Fruit fly (Drosophila melanogaster) whole organism, embryonic: Measurements from ENCODE around the gene usp.

ENCODE experiments used
- Atf3 ChIP-seq: fragments of 200-800 bp; sonication (Bioruptor generic); optimal IDR thresholded peaks from 3 replicates; lab custom pipeline; 2016; ENCODE audit warnings: missing biosample characterization, missing genetic modification characterization
- BEAF-32 ChIP-seq: fragments of 200-800 bp; sonication (Bioruptor generic); optimal IDR thresholded peaks from 3 replicates; lab custom pipeline; 2017; ENCODE audit warnings: missing biosample characterization, missing genetic modification characterization, mild to moderate bottlenecking, moderate library complexity, missing genetic modification reagents
- CG1024 ChIP-seq: fragments of 200-800 bp; sonication (Bioruptor generic); IDR thresholded peaks from 2 replicates; pipeline ENCODE4 v1.3.6; 2022; ENCODE audit warnings: missing biosample characterization, missing genetic modification characterization
- CG10366 ChIP-seq: fragments of 200-800 bp; sonication (Bioruptor generic); IDR thresholded peaks from 2 replicates; pipeline ENCODE4 v1.3.6; 2022; ENCODE audit warnings: missing biosample characterization, missing genetic modification characterization
- CG10462 ChIP-seq: fragments of 200-800 bp; sonication (Bioruptor generic); optimal IDR thresholded peaks from 2 replicates; lab custom pipeline; 2016; ENCODE audit warnings: missing biosample characterization, missing genetic modification characterization
- CG10565 ChIP-seq: fragments of 200-800 bp; sonication (Bioruptor generic); optimal IDR thresholded peaks from 3 replicates; lab custom pipeline; 2016; ENCODE audit warnings: missing biosample characterization, mild to moderate bottlenecking, missing genetic modification characterization
- CG11695 ChIP-seq: fragments of 200-800 bp; sonication (Bioruptor generic); IDR thresholded peaks from 3 replicates; pipeline ENCODE4 v1.3.6; 2022; ENCODE audit warnings: missing biosample characterization, missing genetic modification characterization
- CG12071 ChIP-seq: fragments of 200-800 bp; sonication (Bioruptor generic); optimal IDR thresholded peaks from 3 replicates; lab custom pipeline; 2018; ENCODE audit warnings: missing biosample characterization, mild to moderate bottlenecking, missing genetic modification characterization
- CG12942 ChIP-seq: fragments of 200-800 bp; sonication (Bioruptor generic); optimal IDR thresholded peaks from 3 replicates; lab custom pipeline; 2016; ENCODE audit warnings: missing biosample characterization, missing genetic modification characterization
- CG13775 ChIP-seq: fragments of 200-800 bp; sonication (Bioruptor generic); optimal IDR thresholded peaks from 3 replicates; lab custom pipeline; 2017; ENCODE audit warnings: missing biosample characterization, mild to moderate bottlenecking, missing genetic modification characterization
- CG14710 ChIP-seq: fragments of 200-800 bp; sonication (Bioruptor generic); optimal IDR thresholded peaks from 3 replicates; lab custom pipeline; 2019; ENCODE audit warnings: missing biosample characterization, mild to moderate bottlenecking, missing genetic modification characterization, moderate library complexity
- CG15601 ChIP-seq: fragments of 200-800 bp; sonication (Bioruptor generic); optimal IDR thresholded peaks from 3 replicates; lab custom pipeline; 2019; ENCODE audit warnings: missing biosample characterization, mild to moderate bottlenecking, missing genetic modification characterization, moderate library complexity
- CG1603 ChIP-seq: fragments of 200-800 bp; sonication (Bioruptor generic); optimal IDR thresholded peaks from 2 replicates; lab custom pipeline; 2019; ENCODE audit warnings: missing biosample characterization, mild to moderate bottlenecking, missing genetic modification characterization, moderate library complexity
- CG17612 ChIP-seq: fragments of 200-800 bp; sonication (Bioruptor generic); IDR thresholded peaks from 2 replicates; pipeline ENCODE4 v1.3.6; 2022; ENCODE audit warnings: missing biosample characterization, missing genetic modification characterization
- CG1792 ChIP-seq: fragments of 200-800 bp; sonication (Bioruptor generic); optimal IDR thresholded peaks from 2 replicates; lab custom pipeline; 2016; ENCODE audit warnings: missing biosample characterization, missing genetic modification characterization
- CG1832 ChIP-seq: fragments of 200-800 bp; sonication (Bioruptor generic); optimal IDR thresholded peaks from 2 replicates; lab custom pipeline; 2017; ENCODE audit warnings: missing biosample characterization, mild to moderate bottlenecking, missing genetic modification characterization, inconsistent platforms
- CG2889 ChIP-seq: fragments of 200-800 bp; sonication (Bioruptor generic); IDR thresholded peaks from 3 replicates; pipeline ENCODE4 v1.3.6; 2022; ENCODE audit warnings: missing biosample characterization, missing genetic modification characterization
- CG32767 ChIP-seq: fragments of 200-800 bp; sonication (Bioruptor generic); IDR thresholded peaks from 2 replicates; pipeline ENCODE4 v1.3.6; 2022; ENCODE audit warnings: missing biosample characterization, missing genetic modification characterization
- CG3838 ChIP-seq: fragments of 200-800 bp; sonication (Bioruptor generic); optimal IDR thresholded peaks from 3 replicates; lab custom pipeline; 2016; ENCODE audit warnings: missing biosample characterization, missing genetic modification characterization
- CG5245 ChIP-seq: fragments of 200-800 bp; sonication (Bioruptor generic); optimal IDR thresholded peaks from 3 replicates; lab custom pipeline; 2016; ENCODE audit warnings: missing biosample characterization, missing genetic modification characterization
- CG8478 ChIP-seq: fragments of >200 bp; optimal IDR thresholded peaks from 2 replicates; lab custom pipeline; 2018
- CG9609 ChIP-seq: fragments of 200-800 bp; sonication (Bioruptor generic); optimal IDR thresholded peaks from 3 replicates; lab custom pipeline; 2016; ENCODE audit warnings: missing biosample characterization, missing genetic modification characterization
- CG9797 ChIP-seq: fragments of 200-800 bp; sonication (Bioruptor generic); optimal IDR thresholded peaks from 3 replicates; lab custom pipeline; 2018; ENCODE audit warnings: missing biosample characterization, mild to moderate bottlenecking, missing genetic modification characterization
- CHES-1-like ChIP-seq: fragments of 200-800 bp; sonication (Bioruptor generic); optimal IDR thresholded peaks from 2 replicates; lab custom pipeline; 2016; ENCODE audit warnings: missing biosample characterization, missing genetic modification characterization
- Hr3 ChIP-seq: fragments of 200-800 bp; sonication (Bioruptor generic); optimal IDR thresholded peaks from 3 replicates; lab custom pipeline; 2016; ENCODE audit warnings: missing biosample characterization, missing genetic modification characterization
- Mad ChIP-seq: fragments of 200-800 bp; sonication (Bioruptor generic); optimal IDR thresholded peaks from 2 replicates; lab custom pipeline; 2016; ENCODE audit warnings: missing biosample characterization, missing genetic modification characterization
- Mes4 ChIP-seq: fragments of 200-800 bp; sonication (Bioruptor generic); optimal IDR thresholded peaks from 2 replicates; lab custom pipeline; 2016; ENCODE audit warnings: missing biosample characterization, missing genetic modification characterization
- NK7.1 ChIP-seq: fragments of 200-800 bp; sonication (Bioruptor generic); optimal IDR thresholded peaks from 3 replicates; lab custom pipeline; 2016; ENCODE audit warnings: missing biosample characterization, missing genetic modification characterization
- Ravus ChIP-seq: fragments of 200-800 bp; sonication (Bioruptor generic); IDR thresholded peaks from 2 replicates; pipeline ENCODE4 v1.3.6; 2022; ENCODE audit warnings: missing biosample characterization, missing genetic modification characterization
- Sin3A ChIP-seq: fragments of >200 bp; optimal IDR thresholded peaks from 2 replicates; lab custom pipeline; 2018
- Six4 ChIP-seq: fragments of 200-800 bp; sonication (Bioruptor generic); optimal IDR thresholded peaks from 2 replicates; lab custom pipeline; 2016; ENCODE audit warnings: missing biosample characterization, missing genetic modification characterization
- Xrp1 ChIP-seq: fragments of 200-800 bp; sonication (Bioruptor generic); IDR thresholded peaks from 2 replicates; pipeline ENCODE4 v1.3.6; 2022; ENCODE audit warnings: missing biosample characterization, missing genetic modification characterization
- ase ChIP-seq: fragments of 200-800 bp; sonication (Bioruptor generic); IDR thresholded peaks from 3 replicates; pipeline ENCODE4 v1.3.6; 2022; ENCODE audit warnings: missing biosample characterization, missing genetic modification characterization
- cato ChIP-seq: fragments of 200-800 bp; sonication (Bioruptor generic); optimal IDR thresholded peaks from 2 replicates; lab custom pipeline; 2016; ENCODE audit warnings: missing biosample characterization, missing genetic modification characterization, borderline replicate concordance
- caup ChIP-seq: fragments of 200-800 bp; sonication (Bioruptor generic); optimal IDR thresholded peaks from 3 replicates; lab custom pipeline; 2017; ENCODE audit warnings: missing biosample characterization, mild to moderate bottlenecking, missing genetic modification characterization, moderate library complexity; ENCODE audit not compliant: severe bottlenecking
- dati ChIP-seq: fragments of 200-800 bp; sonication (Bioruptor generic); IDR thresholded peaks from 2 replicates; pipeline ENCODE4 v1.3.6; 2022; ENCODE audit warnings: missing biosample characterization, missing genetic modification characterization
- disco-r ChIP-seq: fragments of 200-800 bp; sonication (Bioruptor generic); optimal IDR thresholded peaks from 2 replicates; lab custom pipeline; 2016; ENCODE audit warnings: missing biosample characterization, missing genetic modification characterization
- fd3F ChIP-seq: fragments of 200-800 bp; sonication (Bioruptor generic); optimal IDR thresholded peaks from 2 replicates; lab custom pipeline; 2018; ENCODE audit warnings: missing biosample characterization, mild to moderate bottlenecking, missing genetic modification characterization, moderate library complexity
- fu2 ChIP-seq: fragments of 200-800 bp; sonication (Bioruptor generic); optimal IDR thresholded peaks from 2 replicates; lab custom pipeline; 2016; ENCODE audit warnings: missing biosample characterization, missing genetic modification characterization
- h ChIP-seq: fragments of >200 bp; optimal IDR thresholded peaks from 2 replicates; lab custom pipeline; 2017
- maf-S ChIP-seq: fragments of 200-800 bp; sonication (Bioruptor generic); optimal IDR thresholded peaks from 2 replicates; lab custom pipeline; 2016; ENCODE audit warnings: missing biosample characterization, missing genetic modification characterization
- mld ChIP-seq: fragments of 200-800 bp; sonication (Bioruptor generic); IDR thresholded peaks from 3 replicates; pipeline ENCODE4 v1.3.6; 2022; ENCODE audit warnings: missing biosample characterization, missing genetic modification characterization; ENCODE audit not compliant: partially characterized antibody
- nmo ChIP-seq: fragments of 200-800 bp; sonication (Bioruptor generic); optimal IDR thresholded peaks from 2 replicates; lab custom pipeline; 2018; ENCODE audit warnings: missing biosample characterization, mild to moderate bottlenecking, missing genetic modification characterization, moderate library complexity
- org-1 ChIP-seq: fragments of 200-800 bp; sonication (Bioruptor generic); optimal IDR thresholded peaks from 2 replicates; lab custom pipeline; 2017; ENCODE audit warnings: missing biosample characterization, missing genetic modification characterization
- sna ChIP-seq: fragments of 200-800 bp; sonication (Bioruptor generic); IDR thresholded peaks from 2 replicates; pipeline ENCODE4 v1.3.6; 2022; ENCODE audit warnings: missing biosample characterization, missing genetic modification characterization; ENCODE audit not compliant: partially characterized antibody
- sr ChIP-seq: fragments of 200-800 bp; sonication (Bioruptor generic); IDR thresholded peaks from 3 replicates; pipeline ENCODE4 v1.3.6; 2022; ENCODE audit warnings: missing biosample characterization, missing genetic modification characterization
- trem ChIP-seq: fragments of 200-800 bp; optimal IDR thresholded peaks from 3 replicates; lab custom pipeline; 2019; ENCODE audit warnings: missing biosample characterization, mild to moderate bottlenecking, missing genetic modification characterization, moderate library complexity
- ttk ChIP-seq: fragments of 200-800 bp; sonication (Bioruptor generic); IDR thresholded peaks from 2 replicates; pipeline ENCODE4 v2.1.2; 2022; ENCODE audit warnings: missing biosample characterization, missing genetic modification characterization
- vnd ChIP-seq: fragments of 200-800 bp; sonication (Bioruptor generic); IDR thresholded peaks from 3 replicates; pipeline ENCODE4 v1.3.6; 2022; ENCODE audit warnings: missing biosample characterization, missing genetic modification characterization; ENCODE audit not compliant: partially characterized antibody
- zen ChIP-seq: fragments of 200-800 bp; sonication (Bioruptor generic); optimal IDR thresholded peaks from 3 replicates; lab custom pipeline; 2018; ENCODE audit warnings: missing biosample characterization, mild to moderate bottlenecking, missing genetic modification characterization, moderate library complexity

The usp gene

DNA sequence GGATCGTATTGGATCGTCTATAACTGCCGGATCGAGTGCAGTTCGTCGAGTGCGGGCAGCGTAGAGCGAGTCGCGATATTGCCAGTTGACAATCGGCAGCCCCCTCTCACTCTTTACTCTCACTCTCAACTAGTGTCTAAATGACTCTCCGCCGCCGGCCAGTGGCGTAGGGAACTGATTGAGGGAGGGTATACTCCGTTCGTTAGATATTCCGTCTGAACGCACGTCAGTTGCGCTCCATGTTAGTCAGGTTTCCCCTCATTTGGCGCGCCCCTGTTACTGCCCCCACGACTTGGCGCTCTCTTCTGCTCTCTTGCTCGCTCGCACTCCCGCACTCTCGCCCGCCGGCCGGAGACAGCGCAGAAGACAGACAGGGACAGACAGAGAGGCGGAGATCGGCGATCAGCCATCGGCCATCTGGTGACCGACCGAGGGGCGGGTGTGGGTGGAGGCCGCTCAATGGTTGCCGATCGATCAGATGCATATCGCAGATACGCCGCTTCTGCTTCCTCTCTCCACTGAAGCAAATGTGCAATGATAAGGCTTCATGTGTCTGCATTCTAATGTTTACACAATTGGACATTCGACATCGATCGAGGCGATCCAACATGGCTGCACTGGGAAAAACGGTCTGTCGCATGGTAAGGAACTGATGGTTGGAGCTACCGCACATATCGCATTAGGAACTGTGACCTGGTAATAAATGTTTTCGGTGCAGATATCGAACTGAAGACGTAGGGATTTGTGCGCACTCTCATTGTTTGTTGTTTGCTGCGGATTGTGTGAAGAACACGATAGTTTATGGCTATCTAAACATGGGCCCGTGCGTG is 8.2 kb upstream of the usp start, which contains the start of gene moody (continued):
- TF ChIP-seq nmo (GFP tag; lab: Kevin White, UChicago), result peak; percentile 88
- peak; percentile 92 for TF ChIP-seq cato
- no peak for TF ChIP-seq mld (GFP tag; lab: Robert Waterston, UW)
- peak; percentile 94 for TF ChIP-seq CG32767
- peak; percentile 96 for TF ChIP-seq CG2889
- peak; percentile 97 for TF ChIP-seq dati
- TF ChIP-seq CG17612 (GFP tag; lab: Robert Waterston, UW), result peak; percentile 97
- peak; percentile 95 for TF ChIP-seq Six4
- TF ChIP-seq CG1792 (GFP tag; lab: Kevin White, UChicago), result peak; percentile 96
- TF ChIP-seq CG11695 (GFP tag; lab: Robert Waterston, UW), result peak; percentile 94
- TF ChIP-seq CG8478 (lab: Kevin White, UChicago), result peak; percentile 50
- TF ChIP-seq NK7.1, result peak; percentile 96
- TF ChIP-seq BEAF-32 (GFP tag; lab: Kevin White, UChicago), result peak; percentile 16
- peak; percentile 95 for TF ChIP-seq org-1 (GFP tag; lab: Kevin White, UChicago)
- peak; percentile 99 for TF ChIP-seq sr
- TF ChIP-seq CG13775, result peak; percentile 90
- TF ChIP-seq Xrp1 (GFP tag; lab: Robert Waterston, UW), result peak; percentile 98
- TF ChIP-seq Mes4, result peak; percentile 95
- peak; percentile 73 for TF ChIP-seq zen (tag; lab: Kevin White, UChicago)
- peak; percentile 98 for TF ChIP-seq CHES-1-like (GFP tag; lab: Kevin White, UChicago)
- TF ChIP-seq CG1603 (tag; lab: Kevin White, UChicago), result peak; percentile 98
- peak; percentile 95 for TF ChIP-seq Atf3 (GFP tag; lab: Kevin White, UChicago)
- peak; percentile 98 for TF ChIP-seq ase (GFP tag; lab: Robert Waterston, UW)
- peak; percentile 58 for TF ChIP-seq trem (tag; lab: Kevin White, UChicago)
- TF ChIP-seq Mad (GFP tag; lab: Kevin White, UChicago), result peak; percentile 97
- TF ChIP-seq CG9609 (GFP tag; lab: Kevin White, UChicago), result peak; percentile 97
- TF ChIP-seq ttk (GFP tag; lab: Robert Waterston, UW), result peak; percentile 97
- peak; percentile 89 for TF ChIP-seq CG10462 (GFP tag; lab: Kevin White, UChicago)
- TF ChIP-seq sna, result 0 out of 2 replicates have a peak, but pooled peaks have one; percentile 17
- peak; percentile 97 for TF ChIP-seq CG1024 (GFP tag; lab: Robert Waterston, UW)
- no peak for TF ChIP-seq h (lab: Kevin White, UChicago)
- peak; percentile 97 for TF ChIP-seq maf-S (GFP tag; lab: Kevin White, UChicago)
- peak; percentile 70 for TF ChIP-seq CG10565 (GFP tag; lab: Kevin White, UChicago)
- TF ChIP-seq CG5245 (GFP tag; lab: Kevin White, UChicago), result peak; percentile 97
- TF ChIP-seq CG3838, result peak; percentile 83
- TF ChIP-seq caup (GFP tag; lab: Kevin White, UChicago), result peak; percentile 98
- TF ChIP-seq Hr3 (GFP tag; lab: Kevin White, UChicago), result peak; percentile 93
- TF ChIP-seq CG1832 (GFP tag; lab: Kevin White, UChicago), result peak; percentile 92
- no peak for TF ChIP-seq Sin3A (lab: Kevin White, UChicago)
- TF ChIP-seq CG14710 (tag; lab: Kevin White, UChicago), result peak; percentile 79
- TF ChIP-seq CG9797 (GFP tag; lab: Kevin White, UChicago), result peak; percentile 35
- TF ChIP-seq CG15601 (tag; lab: Kevin White, UChicago), result peak; percentile 93
- TF ChIP-seq CG12071 (GFP tag; lab: Kevin White, UChicago), result peak; percentile 98
- peak; percentile 91 for TF ChIP-seq Ravus (GFP tag; lab: Robert Waterston, UW)
- TF ChIP-seq CG12942 (GFP tag; lab: Kevin White, UChicago), result peak; percentile 98
- peak; percentile 93 for TF ChIP-seq disco-r (GFP tag; lab: Kevin White, UChicago)
- peak; percentile 96 for TF ChIP-seq fu2 (GFP tag; lab: Kevin White, UChicago)
- TF ChIP-seq fd3F, result peak; percentile 94
- no peak for TF ChIP-seq vnd
- TF ChIP-seq CG10366, result peak; percentile 99
